Worm (Caenorhabditis elegans) whole organism, midembryonic: ENCODE data around the gene coq-6.

Experiments used
- T22C8.4 ChIP-seq: fragments of 200-800 bp; sonication (Bioruptor generic); IDR thresholded peaks from 2 replicates; pipeline ENCODE4 v1.3.6; 2022; ENCODE audit warnings: missing genetic modification characterization, missing compliant biosample characterization
- cog-1 ChIP-seq: sonication (generic microtip); optimal IDR thresholded peaks from 2 replicates; lab custom pipeline; 2016; ENCODE audit warnings: missing genetic modification characterization, missing compliant biosample characterization
- flt-1 ChIP-seq: fragments of 200-800 bp; sonication (Bioruptor generic); IDR thresholded peaks from 2 replicates; pipeline ENCODE4 v1.3.6; 2022; ENCODE audit warnings: missing genetic modification characterization, missing compliant biosample characterization
- klf-2 ChIP-seq: fragments of 200-800 bp; sonication (Bioruptor generic); conservative IDR thresholded peaks from 2 replicates; pipeline ENCODE4 v1.3.6; 2022; ENCODE audit warnings: missing genetic modification reagents, missing genetic modification characterization, missing compliant biosample characterization
- med-1 ChIP-seq: sonication (generic microtip); optimal IDR thresholded peaks from 2 replicates; lab custom pipeline; 2017; ENCODE audit warnings: missing genetic modification characterization, mild to moderate bottlenecking, missing compliant biosample characterization, antibody characterized with exemption, missing genetic modification reagents; ENCODE audit not compliant: insufficient read depth
- ref-1 ChIP-seq: fragments of 200-800 bp; sonication (Bioruptor generic); conservative IDR thresholded peaks from 2 replicates; pipeline ENCODE4 v1.3.6; 2022; ENCODE audit warnings: missing genetic modification reagents, missing genetic modification characterization, missing compliant biosample characterization
- tab-1 ChIP-seq: fragments of 200-800 bp; sonication (Bioruptor generic); IDR thresholded peaks from 2 replicates; pipeline ENCODE4 v1.3.6; 2022; ENCODE audit warnings: missing genetic modification characterization, missing compliant biosample characterization
- ztf-23 ChIP-seq: fragments of 200-800 bp; sonication (Bioruptor generic); IDR thresholded peaks from 2 replicates; pipeline ENCODE4 v1.3.6; 2022; ENCODE audit warnings: missing genetic modification reagents, missing genetic modification characterization, missing compliant biosample characterization
- ztf-29 ChIP-seq: fragments of 200-800 bp; sonication (Bioruptor generic); IDR thresholded peaks from 2 replicates; pipeline ENCODE4 v1.3.6; 2022; ENCODE audit warnings: missing genetic modification reagents, missing genetic modification characterization, missing compliant biosample characterization

DNA sequence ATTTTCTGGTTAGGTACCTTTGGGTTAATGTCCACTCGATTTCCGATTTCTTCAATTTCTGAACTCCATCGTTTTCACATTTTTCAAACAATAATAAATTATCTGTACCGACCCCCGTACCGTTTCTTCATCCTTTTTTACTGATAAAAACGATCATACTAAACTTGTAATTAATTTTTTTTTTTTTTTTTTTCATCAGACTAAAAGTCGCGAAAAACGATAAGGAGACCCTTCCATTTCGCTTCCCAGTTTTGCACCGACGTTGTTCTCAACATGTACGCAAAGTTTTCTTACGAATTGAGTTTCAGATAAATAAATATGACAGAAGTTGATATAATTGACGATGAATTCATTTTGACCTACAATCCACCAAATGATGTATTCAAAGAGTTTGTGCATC lies 15.4 kb upstream of the coq-6 start, which contains the start of gene F44A2.7:
- no peak for TF ChIP-seq ztf-29
- TF ChIP-seq ref-1 (GFP tag; lab: Robert Waterston, UW) = no peak
- TF ChIP-seq cog-1 (tag; lab: Kevin White, UChicago) = no peak
- TF ChIP-seq tab-1 (GFP tag; lab: Robert Waterston, UW) = no peak
- no peak for TF ChIP-seq med-1 (GFP tag; lab: Kevin White, UChicago)
- TF ChIP-seq flt-1 (GFP tag; lab: Robert Waterston, UW) = no peak
- TF ChIP-seq klf-2 = no peak
- TF ChIP-seq T22C8.4 (GFP tag; lab: Robert Waterston, UW) = no peak
- no peak for TF ChIP-seq ztf-23 (GFP tag; lab: Robert Waterston, UW)
